Worm (Caenorhabditis elegans) whole organism, L1 larva: ENCODE results near the gene F25B4.4.

ENCODE experiments used
- C16A3.4 ChIP-seq: fragments of 150-350 bp; optimal IDR thresholded peaks from 2 replicates; lab custom pipeline; 2014; ENCODE audit warnings: missing biosample characterization, missing genetic modification characterization
- Y116A8C.19 ChIP-seq: sonication (generic microtip); optimal IDR thresholded peaks from 2 replicates; lab custom pipeline; 2016; ENCODE audit warnings: missing compliant biosample characterization, missing genetic modification characterization, borderline replicate concordance
- aha-1 ChIP-seq: fragments of 150-350 bp; optimal IDR thresholded peaks from 2 replicates; lab custom pipeline; 2014; ENCODE audit warnings: missing biosample characterization, missing genetic modification characterization
- alr-1 ChIP-seq: fragments of 200-800 bp; sonication (Bioruptor generic); optimal IDR thresholded peaks from 2 replicates; lab custom pipeline; 2018; ENCODE audit warnings: borderline replicate concordance, mild to moderate bottlenecking, missing genetic modification characterization, missing compliant biosample characterization
- ama-1 ChIP-seq: fragments of 150-350 bp; optimal IDR thresholded peaks from 2 replicates; lab custom pipeline; 2014
- blmp-1 ChIP-seq: fragments of 150-350 bp; optimal IDR thresholded peaks from 2 replicates; lab custom pipeline; 2014; ENCODE audit warnings: missing biosample characterization, missing genetic modification characterization
- ceh-63 ChIP-seq: fragments of 200-800 bp; sonication (Bioruptor generic); optimal IDR thresholded peaks from 2 replicates; lab custom pipeline; 2018; ENCODE audit warnings: mild to moderate bottlenecking, missing genetic modification characterization, missing compliant biosample characterization
- ceh-8 ChIP-seq: fragments of 200-800 bp; sonication (Bioruptor generic); optimal IDR thresholded peaks from 2 replicates; lab custom pipeline; 2018; ENCODE audit warnings: mild to moderate bottlenecking, missing genetic modification characterization, moderate library complexity, missing compliant biosample characterization
- ceh-82 ChIP-seq, 3 experiments: fragments of 150-350 bp in 1 of 3; sonication (generic microtip) in 2 of 3; optimal IDR thresholded peaks; 2 replicates each; lab custom pipeline; 2014 to 2017; ENCODE audit warnings: missing biosample characterization in 3 of 3, missing genetic modification characterization in 3 of 3
- ceh-88 ChIP-seq: fragments of 200-800 bp; sonication (Bioruptor generic); IDR thresholded peaks from 2 replicates; pipeline ENCODE4 v1.3.6; 2022; ENCODE audit warnings: missing genetic modification characterization, missing compliant biosample characterization
- dpl-1 ChIP-seq, 3 experiments: fragments of 150-350 bp in 2 of 3; sonication (generic microtip) in 1 of 3; optimal IDR thresholded peaks; 2 replicates each; lab custom pipeline; 2014 to 2017; ENCODE audit warnings: missing biosample characterization in 3 of 3, missing genetic modification characterization in 3 of 3, missing genetic modification reagents in 3 of 3
- dsc-1 ChIP-seq: sonication (generic microtip); optimal IDR thresholded peaks from 2 replicates; lab custom pipeline; 2016; ENCODE audit warnings: mild to moderate bottlenecking, missing genetic modification characterization, missing compliant biosample characterization
- efl-1 ChIP-seq, 4 experiments: fragments of 150-350 bp; optimal IDR thresholded peaks in 3 of 4; peaks in 1 of 4; 1 replicate in 1 of 4; 2 replicates in 3 of 4; lab custom pipeline; 2014; ENCODE audit warnings: missing biosample characterization in 2 of 4, missing genetic modification characterization in 2 of 4, missing genetic modification reagents in 2 of 4
- egl-13 ChIP-seq: sonication (generic microtip); optimal IDR thresholded peaks from 2 replicates; lab custom pipeline; 2016; ENCODE audit warnings: missing genotype, missing genetic modification reagents, missing genetic modification characterization, missing compliant biosample characterization
- egl-27 ChIP-seq, 2 experiments: fragments of 150-350 bp in 1 of 2; sonication (generic microtip); optimal IDR thresholded peaks; 3 replicates each; lab custom pipeline; 2017 to 2018; ENCODE audit warnings: missing biosample characterization in 2 of 2, missing genetic modification characterization in 2 of 2, missing genetic modification reagents in 2 of 2
- elt-2 ChIP-seq: sonication (generic microtip); optimal IDR thresholded peaks from 2 replicates; lab custom pipeline; 2016; ENCODE audit warnings: missing genetic modification characterization, mild to moderate bottlenecking, inconsistent platforms, missing compliant biosample characterization, missing genetic modification reagents
- ets-5 ChIP-seq: fragments of 200-800 bp; sonication (Bioruptor generic); IDR thresholded peaks from 2 replicates; pipeline ENCODE4 v1.3.6; 2022; ENCODE audit warnings: missing genetic modification characterization, missing compliant biosample characterization
- fkh-4 ChIP-seq: sonication (generic microtip); optimal IDR thresholded peaks from 2 replicates; lab custom pipeline; 2016; ENCODE audit warnings: missing compliant biosample characterization, missing genetic modification characterization, borderline replicate concordance
- fkh-8 ChIP-seq: sonication (generic microtip); optimal IDR thresholded peaks from 2 replicates; lab custom pipeline; 2016; ENCODE audit warnings: mild to moderate bottlenecking, missing genetic modification characterization, missing compliant biosample characterization
- fos-1 ChIP-seq: fragments of 150-350 bp; optimal IDR thresholded peaks from 2 replicates; lab custom pipeline; 2014; ENCODE audit warnings: missing biosample characterization, missing genetic modification characterization
- grh-1 ChIP-seq: fragments of 200-800 bp; sonication (Bioruptor generic); IDR thresholded peaks from 2 replicates; pipeline ENCODE4 v1.3.6; 2022; ENCODE audit warnings: missing genetic modification reagents, missing genetic modification characterization, missing compliant biosample characterization
- hpl-2 ChIP-seq: fragments of 150-350 bp; optimal IDR thresholded peaks from 2 replicates; lab custom pipeline; 2014; ENCODE audit warnings: missing biosample characterization, missing genetic modification reagents, missing genetic modification characterization
- irx-1 ChIP-seq: sonication (generic microtip); optimal IDR thresholded peaks from 2 replicates; lab custom pipeline; 2016; ENCODE audit warnings: missing genetic modification characterization, missing compliant biosample characterization
- jun-1 ChIP-seq: fragments of 150-350 bp; optimal IDR thresholded peaks from 2 replicates; lab custom pipeline; 2014; ENCODE audit warnings: missing biosample characterization, missing genetic modification reagents, missing genetic modification characterization
- lin-13 ChIP-seq: fragments of 150-350 bp; optimal IDR thresholded peaks from 2 replicates; lab custom pipeline; 2014; ENCODE audit warnings: missing biosample characterization, missing genetic modification reagents, missing genetic modification characterization
- lin-14 ChIP-seq: fragments of 200-800 bp; sonication (Bioruptor generic); optimal IDR thresholded peaks from 2 replicates; lab custom pipeline; 2018; ENCODE audit warnings: mild to moderate bottlenecking, missing genetic modification characterization, moderate library complexity, missing compliant biosample characterization
- lin-15B ChIP-seq: fragments of 150-350 bp; sonication (generic microtip); optimal IDR thresholded peaks from 3 replicates; lab custom pipeline; 2014; ENCODE audit warnings: missing biosample characterization, missing genetic modification characterization
- lin-39 ChIP-seq: fragments of 150-350 bp; optimal IDR thresholded peaks from 2 replicates; lab custom pipeline; 2014; ENCODE audit warnings: missing biosample characterization, missing genetic modification reagents, missing genetic modification characterization
- lir-3 ChIP-seq: sonication (generic microtip); optimal IDR thresholded peaks from 2 replicates; lab custom pipeline; 2016; ENCODE audit warnings: mild to moderate bottlenecking, missing genetic modification characterization, moderate library complexity, missing compliant biosample characterization; ENCODE audit not compliant: poor library complexity
- lsy-2 ChIP-seq, 2 experiments: fragments of 150-350 bp; optimal IDR thresholded peaks; 2 replicates each; lab custom pipeline; 2014; ENCODE audit warnings: missing biosample characterization in 2 of 2, missing genetic modification characterization in 2 of 2
- mef-2 ChIP-seq: fragments of 150-350 bp; optimal IDR thresholded peaks from 2 replicates; lab custom pipeline; 2014; ENCODE audit warnings: missing biosample characterization, missing genetic modification characterization
- mep-1 ChIP-seq: fragments of 150-350 bp; optimal IDR thresholded peaks from 2 replicates; lab custom pipeline; 2014; ENCODE audit warnings: missing biosample characterization, missing genetic modification characterization
- nhr-11 ChIP-seq: fragments of 150-350 bp; optimal IDR thresholded peaks from 2 replicates; lab custom pipeline; 2014; ENCODE audit warnings: missing biosample characterization, missing genetic modification characterization
- nhr-12 ChIP-seq: sonication (generic microtip); optimal IDR thresholded peaks from 2 replicates; lab custom pipeline; 2017; ENCODE audit warnings: missing biosample characterization, missing genetic modification characterization
- nhr-19 ChIP-seq: fragments of 200-800 bp; sonication (Bioruptor generic); conservative IDR thresholded peaks from 2 replicates; pipeline ENCODE4 v1.3.6; 2022; ENCODE audit warnings: missing genetic modification characterization, missing compliant biosample characterization
- nhr-237 ChIP-seq: fragments of 150-350 bp; optimal IDR thresholded peaks from 2 replicates; lab custom pipeline; 2014; ENCODE audit warnings: missing biosample characterization, missing genetic modification characterization
- nhr-28 ChIP-seq: fragments of 150-350 bp; optimal IDR thresholded peaks from 2 replicates; lab custom pipeline; 2014; ENCODE audit warnings: missing biosample characterization, missing genetic modification characterization
- nhr-47 ChIP-seq: sonication (generic microtip); optimal IDR thresholded peaks from 2 replicates; lab custom pipeline; 2016; ENCODE audit warnings: mild to moderate bottlenecking, missing genetic modification characterization, moderate library complexity, missing compliant biosample characterization
- nhr-76 ChIP-seq: sonication (generic microtip); optimal IDR thresholded peaks from 2 replicates; lab custom pipeline; 2017; ENCODE audit warnings: missing biosample characterization, missing genetic modification characterization
- nhr-84 ChIP-seq: sonication (generic microtip); optimal IDR thresholded peaks from 2 replicates; lab custom pipeline; 2017; ENCODE audit warnings: missing biosample characterization, missing genetic modification characterization
- nhr-85 ChIP-seq: sonication (generic microtip); peaks from one replicate; lab custom pipeline; 2016; ENCODE audit warnings: missing genetic modification characterization, inconsistent platforms, missing compliant biosample characterization
- nhr-90 ChIP-seq: sonication (generic microtip); optimal IDR thresholded peaks from 2 replicates; lab custom pipeline; 2016; ENCODE audit warnings: mild to moderate bottlenecking, missing genetic modification characterization, missing compliant biosample characterization; ENCODE audit not compliant: poor library complexity
- rnt-1 ChIP-seq: sonication (generic microtip); optimal IDR thresholded peaks from 2 replicates; lab custom pipeline; 2016; ENCODE audit warnings: mild to moderate bottlenecking, missing genetic modification characterization, moderate library complexity, missing compliant biosample characterization
- skn-1 ChIP-seq: fragments of 150-350 bp; optimal IDR thresholded peaks from 2 replicates; lab custom pipeline; 2014; ENCODE audit warnings: missing biosample characterization, missing genetic modification characterization
- snpc-4 ChIP-seq: fragments of 150-350 bp; optimal IDR thresholded peaks from 2 replicates; lab custom pipeline; 2014; ENCODE audit warnings: missing biosample characterization, missing genetic modification characterization
- snu-23 ChIP-seq: sonication (generic microtip); optimal IDR thresholded peaks from 2 replicates; lab custom pipeline; 2016; ENCODE audit warnings: missing genetic modification characterization, missing compliant biosample characterization
- sptf-1 ChIP-seq: fragments of 150-350 bp; optimal IDR thresholded peaks from 2 replicates; lab custom pipeline; 2014; ENCODE audit warnings: missing biosample characterization, missing genetic modification characterization
- sup-37 ChIP-seq: fragments of 200-800 bp; sonication (Bioruptor generic); optimal IDR thresholded peaks from 2 replicates; lab custom pipeline; 2018; ENCODE audit warnings: mild to moderate bottlenecking, missing genetic modification characterization, missing compliant biosample characterization
- swsn-7 ChIP-seq: sonication (generic microtip); optimal IDR thresholded peaks from 2 replicates; lab custom pipeline; 2016; ENCODE audit warnings: missing genetic modification characterization, missing compliant biosample characterization
- tbx-2 ChIP-seq: sonication (generic microtip); optimal IDR thresholded peaks from 2 replicates; lab custom pipeline; 2016; ENCODE audit warnings: missing genetic modification characterization, missing compliant biosample characterization
- unc-130 ChIP-seq: fragments of 150-350 bp; optimal IDR thresholded peaks from 2 replicates; lab custom pipeline; 2017; ENCODE audit warnings: missing biosample characterization, missing genetic modification characterization, inconsistent platforms
- unc-98 ChIP-seq: fragments of 200-800 bp; sonication (Bioruptor generic); IDR thresholded peaks from 2 replicates; pipeline ENCODE4 v1.3.6; 2022; ENCODE audit warnings: missing genetic modification characterization, missing compliant biosample characterization
- vab-15 ChIP-seq: sonication (generic microtip); optimal IDR thresholded peaks from 2 replicates; lab custom pipeline; 2017; ENCODE audit warnings: missing genotype, mild to moderate bottlenecking, missing genetic modification characterization, missing compliant biosample characterization
- zag-1 ChIP-seq: fragments of 150-350 bp; optimal IDR thresholded peaks from 2 replicates; lab custom pipeline; 2014; ENCODE audit warnings: missing biosample characterization, missing genetic modification characterization

F25B4.4 gene

DNA sequence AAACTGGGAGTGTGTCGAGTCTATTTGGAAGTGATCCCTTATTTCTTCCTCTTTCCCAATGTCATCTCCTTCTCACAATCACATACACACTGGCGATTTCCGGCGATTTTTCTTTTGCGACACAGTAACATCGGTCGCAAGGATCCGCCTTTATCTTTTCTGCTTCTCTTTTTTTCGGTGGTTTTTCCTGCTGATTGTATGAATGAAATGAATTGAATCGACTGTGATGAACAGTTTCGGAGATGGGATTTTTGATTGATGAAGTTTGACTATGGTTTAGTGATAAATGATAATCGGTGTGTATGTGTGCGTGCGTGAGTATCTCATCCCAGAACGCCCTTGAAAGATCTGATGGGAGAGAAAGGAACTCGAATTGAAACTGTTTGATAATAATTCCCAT is 16.4 kb downstream of the F25B4.4 start (continued):
- TF ChIP-seq elt-2 (tag; lab: Kevin White, UChicago) (no peak), ceh-63 (GFP tag; lab: Kevin White, UChicago) (no peak), hpl-2 (GFP tag; lab: Kevin White, UChicago) (no peak), mef-2 (tag; lab: Kevin White, UChicago) (no peak), snpc-4 (tag; lab: Kevin White, UChicago) (no peak), Y116A8C.19 (tag; lab: Kevin White, UChicago) (no peak), rnt-1 (tag; lab: Kevin White, UChicago) (no peak), C16A3.4 (no peak), lsy-2 (tag; optimal IDR thresholded peaks at IDR 0.05; lab: Kevin White, UChicago) (peak; percentile 13 to 36), blmp-1 (tag; lab: Kevin White, UChicago) (peak; percentile 84), ets-5 (GFP tag; lab: Robert Waterston, UW) (no peak), egl-27 (tag; optimal IDR thresholded peaks at IDR 0.05; lab: Kevin White, UChicago) (no peak), ama-1 (lab: Kevin White, UChicago) (peak; percentile 77), nhr-12 (tag; lab: Kevin White, UChicago) (no peak), lin-15B (tag; lab: Kevin White, UChicago) (no peak), nhr-19 (GFP tag; lab: Robert Waterston, UW) (peak; percentile 11), dsc-1 (no peak), nhr-28 (no peak), mep-1 (tag; lab: Kevin White, UChicago) (no peak), lin-13 (GFP tag; lab: Kevin White, UChicago) (no peak), egl-13 (tag; lab: Kevin White, UChicago) (no peak), snu-23 (GFP tag; lab: Kevin White, UChicago) (no peak), fkh-8 (tag; lab: Kevin White, UChicago) (no peak), ceh-88 (GFP tag; lab: Robert Waterston, UW) (no peak), fos-1 (tag; lab: Kevin White, UChicago) (no peak), lin-14 (GFP tag; lab: Kevin White, UChicago) (peak; percentile 61), swsn-7 (tag; lab: Kevin White, UChicago) (no peak), dpl-1 (GFP tag; optimal IDR thresholded peaks at IDR 0.05; lab: Kevin White, UChicago) (no peak), sptf-1 (tag; lab: Kevin White, UChicago) (no peak), irx-1 (tag; lab: Kevin White, UChicago) (no peak), aha-1 (no peak), nhr-84 (tag; lab: Kevin White, UChicago) (no peak), nhr-237 (tag; lab: Kevin White, UChicago) (no peak), jun-1 (tag; lab: Kevin White, UChicago) (no peak), ceh-82 (tag; optimal IDR thresholded peaks at IDR 0.05; lab: Kevin White, UChicago) (no peak), nhr-11 (tag; lab: Kevin White, UChicago) (no peak), alr-1 (tag; lab: Kevin White, UChicago) (no peak), vab-15 (tag; lab: Kevin White, UChicago) (no peak), zag-1 (tag; lab: Kevin White, UChicago) (no peak), nhr-47 (peak; percentile 38), ceh-8 (GFP tag; lab: Kevin White, UChicago) (no peak), skn-1 (tag; lab: Kevin White, UChicago) (no peak), efl-1 (optimal IDR thresholded peaks at IDR 0.05; lab: Kevin White, UChicago) (no peak), efl-1 (GFP tag; optimal IDR thresholded peaks at IDR 0.05 in 1 of 2; lab: Kevin White, UChicago) (peak in 1 of 2 experiments; percentile 69), unc-130 (tag; lab: Kevin White, UChicago) (no peak), lin-39 (tag; lab: Kevin White, UChicago) (no peak), tbx-2 (tag; lab: Kevin White, UChicago) (no peak), lir-3 (tag; lab: Kevin White, UChicago) (no peak), unc-98 (GFP tag; lab: Robert Waterston, UW) (no peak), grh-1 (GFP tag; lab: Robert Waterston, UW) (no peak), sup-37 (no peak), fkh-4 (tag; lab: Kevin White, UChicago) (no peak), nhr-90 (tag; lab: Kevin White, UChicago) (peak; percentile 36), nhr-85 (no peak), nhr-76 (tag; lab: Kevin White, UChicago) (no peak)
